Fruit fly (Drosophila melanogaster): Measurements from ENCODE around the gene Cp19.

DNA sequence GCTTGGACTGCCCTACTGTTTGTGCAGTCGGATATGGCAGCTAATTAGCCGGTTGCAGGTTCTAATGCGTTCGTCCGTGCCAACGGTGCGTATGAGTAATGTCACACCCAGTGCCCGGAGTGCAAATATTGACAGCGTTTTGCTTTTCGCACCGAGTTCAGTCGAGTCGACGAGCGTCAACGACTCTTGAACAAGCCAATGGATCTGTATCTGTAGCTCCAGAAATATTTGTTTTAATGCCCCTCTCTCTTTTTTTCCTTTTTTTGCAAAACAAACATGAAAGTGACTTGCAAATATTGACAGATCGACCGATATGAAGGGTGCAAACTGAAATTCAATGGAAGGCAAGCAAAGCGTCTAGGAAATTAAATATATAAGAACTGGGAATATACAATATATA is 27.2 kb upstream of the Cp19 start:
- TF ChIP-seq pan (optimal IDR thresholded peaks at IDR 0.05), result no peak
- TF ChIP-seq psq (optimal IDR thresholded peaks at IDR 0.05), result no peak
- TF ChIP-seq usp (GFP tag; optimal IDR thresholded peaks at IDR 0.05), result no peak
- no peak for TF ChIP-seq Dll (optimal IDR thresholded peaks at IDR 0.05)
- no peak for TF ChIP-seq CG8478 (optimal IDR thresholded peaks at IDR 0.05)
- no peak for TF ChIP-seq EcR (GFP tag; optimal IDR thresholded peaks at IDR 0.05)

Measured in whole organism.